Fruit fly (Drosophila melanogaster) whole organism, adult: ENCODE measurements around the gene CG5381.

Experiments used
- CG12768 ChIP-seq: fragments of 200-800 bp; sonication (Bioruptor generic); optimal IDR thresholded peaks from 2 replicates; lab custom pipeline; 2017; ENCODE audit warnings: missing biosample characterization, missing genetic modification characterization, mild to moderate bottlenecking, moderate library complexity, missing genetic modification reagents
- CG14711 ChIP-seq: fragments of 200-800 bp; sonication (Bioruptor generic); optimal IDR thresholded peaks from 2 replicates; lab custom pipeline; 2018; ENCODE audit warnings: missing biosample characterization, mild to moderate bottlenecking, missing genetic modification characterization, moderate library complexity
- CG1620 ChIP-seq: fragments of 200-800 bp; sonication (Bioruptor generic); optimal IDR thresholded peaks from 2 replicates; lab custom pipeline; 2016; ENCODE audit warnings: missing biosample characterization, missing genetic modification characterization
- CG33017 ChIP-seq: fragments of 200-800 bp; sonication (Bioruptor generic); optimal IDR thresholded peaks from 2 replicates; lab custom pipeline; 2018; ENCODE audit warnings: missing biosample characterization, mild to moderate bottlenecking, missing genetic modification characterization, moderate library complexity
- CG7045 ChIP-seq: fragments of 200-800 bp; sonication (Bioruptor generic); optimal IDR thresholded peaks from 2 replicates; lab custom pipeline; 2017; ENCODE audit warnings: missing biosample characterization, mild to moderate bottlenecking, missing genetic modification characterization
- CG7101 ChIP-seq: fragments of 200-800 bp; sonication (Bioruptor generic); optimal IDR thresholded peaks from 2 replicates; lab custom pipeline; 2018; ENCODE audit warnings: missing biosample characterization, mild to moderate bottlenecking, missing genetic modification characterization, moderate library complexity
- Crg-1 ChIP-seq: fragments of 200-800 bp; sonication (Bioruptor generic); optimal IDR thresholded peaks from 2 replicates; lab custom pipeline; 2016; ENCODE audit warnings: missing biosample characterization, missing genetic modification characterization
- kay ChIP-seq: fragments of 200-800 bp; sonication (Bioruptor generic); peaks from one replicate; lab custom pipeline; 2016; ENCODE audit warnings: missing biosample characterization, missing genetic modification characterization, borderline replicate concordance
- ovo ChIP-seq: fragments of 200-800 bp; sonication (Bioruptor generic); optimal IDR thresholded peaks from 2 replicates; lab custom pipeline; 2016; ENCODE audit warnings: missing biosample characterization, missing genetic modification characterization
- pad ChIP-seq: fragments of 200-800 bp; sonication (Bioruptor generic); optimal IDR thresholded peaks from 3 replicates; lab custom pipeline; 2017; ENCODE audit warnings: missing biosample characterization, missing genetic modification characterization, mild to moderate bottlenecking, moderate library complexity, missing genetic modification reagents

DNA sequence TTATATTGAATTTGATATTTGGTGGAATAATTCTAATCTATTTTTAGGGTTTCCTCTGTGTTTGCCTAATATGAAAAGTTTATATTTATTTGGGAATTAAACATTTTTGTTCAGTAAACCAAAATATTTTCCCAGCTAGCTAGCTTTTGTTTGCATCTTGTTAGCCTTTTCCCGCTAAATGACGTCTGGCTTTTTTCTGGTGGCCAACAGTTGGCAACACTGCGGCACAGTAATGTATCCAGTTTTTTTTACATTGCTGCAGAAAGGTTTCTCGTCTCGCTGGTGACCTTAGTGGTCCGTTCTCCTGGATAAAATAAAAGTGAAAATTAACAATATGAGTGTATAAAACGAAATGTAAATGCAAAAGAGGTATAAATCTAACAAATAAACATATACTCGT is 41.3 kb upstream of the CG5381 start, which contains the start of gene lft:
- TF ChIP-seq Crg-1: no peak
- no peak for TF ChIP-seq ovo (GFP tag; lab: Kevin White, UChicago)
- TF ChIP-seq CG12768 (GFP tag; lab: Kevin White, UChicago): no peak
- no peak for TF ChIP-seq CG7045
- TF ChIP-seq CG14711 (tag; lab: Kevin White, UChicago): no peak
- no peak for TF ChIP-seq pad
- TF ChIP-seq CG1620 (GFP tag; lab: Kevin White, UChicago): no peak
- TF ChIP-seq kay: no peak
- no peak for TF ChIP-seq CG7101
- no peak for TF ChIP-seq CG33017 (tag; lab: Kevin White, UChicago)
